Fruit fly (Drosophila melanogaster) whole organism, embryonic: ENCODE measurements around the gene Nelf-E.

Source experiments
- Atf-2 ChIP-seq: fragments of 200-800 bp; sonication (Bioruptor generic); optimal IDR thresholded peaks from 2 replicates; lab custom pipeline; 2016; ENCODE audit warnings: missing biosample characterization, missing genetic modification characterization
- CG11247 ChIP-seq: fragments of 200-800 bp; sonication (Bioruptor generic); IDR thresholded peaks from 2 replicates; pipeline ENCODE4 v1.3.6; 2022; ENCODE audit warnings: missing biosample characterization, missing genetic modification characterization
- CG12236 ChIP-seq: fragments of 200-800 bp; sonication (Bioruptor generic); optimal IDR thresholded peaks from 2 replicates; lab custom pipeline; 2016; ENCODE audit warnings: missing biosample characterization, missing genetic modification characterization
- CG13424 ChIP-seq: fragments of 200-800 bp; sonication (Bioruptor generic); optimal IDR thresholded peaks from 2 replicates; lab custom pipeline; 2019; ENCODE audit warnings: missing biosample characterization, mild to moderate bottlenecking, missing genetic modification characterization, moderate library complexity
- CG14050 ChIP-seq: fragments of 200-800 bp; sonication (Bioruptor generic); IDR thresholded peaks from 3 replicates; pipeline ENCODE4 v1.3.6; 2022; ENCODE audit warnings: missing biosample characterization, missing genetic modification characterization
- CG17361 ChIP-seq: fragments of 200-800 bp; sonication (Bioruptor generic); IDR thresholded peaks from 3 replicates; pipeline ENCODE4 v1.3.6; 2022; ENCODE audit warnings: missing biosample characterization, missing genetic modification characterization
- CG30020 ChIP-seq: fragments of 200-800 bp; optimal IDR thresholded peaks from 2 replicates; lab custom pipeline; 2019; ENCODE audit warnings: missing biosample characterization, mild to moderate bottlenecking, missing genetic modification characterization, moderate library complexity
- CG33213 ChIP-seq: fragments of 200-800 bp; sonication (Bioruptor generic); optimal IDR thresholded peaks from 3 replicates; lab custom pipeline; 2016; ENCODE audit warnings: missing biosample characterization, missing genetic modification characterization
- CG3847 ChIP-seq: fragments of 200-800 bp; sonication (Bioruptor generic); IDR thresholded peaks from 2 replicates; pipeline ENCODE4 v1.3.6; 2022; ENCODE audit warnings: missing biosample characterization, missing genetic modification characterization
- CG4707 ChIP-seq: fragments of 200-800 bp; sonication (Bioruptor generic); optimal IDR thresholded peaks from 2 replicates; lab custom pipeline; 2018; ENCODE audit warnings: missing biosample characterization, mild to moderate bottlenecking, missing genetic modification characterization, moderate library complexity
- CG7556 ChIP-seq: fragments of 200-800 bp; sonication (Bioruptor generic); optimal IDR thresholded peaks from 2 replicates; lab custom pipeline; 2017; ENCODE audit warnings: missing biosample characterization, mild to moderate bottlenecking, missing genetic modification characterization
- CG8765 ChIP-seq: fragments of 200-800 bp; sonication (Bioruptor generic); IDR thresholded peaks from 2 replicates; pipeline ENCODE4 v1.3.6; 2022; ENCODE audit warnings: missing biosample characterization, missing genetic modification characterization
- CG9437 ChIP-seq: fragments of 200-800 bp; sonication (Bioruptor generic); optimal IDR thresholded peaks from 2 replicates; lab custom pipeline; 2018; ENCODE audit warnings: missing biosample characterization, mild to moderate bottlenecking, missing genetic modification characterization
- CG9817 ChIP-seq: fragments of 200-800 bp; sonication (Bioruptor generic); optimal IDR thresholded peaks from 2 replicates; lab custom pipeline; 2018; ENCODE audit warnings: missing biosample characterization, mild to moderate bottlenecking, missing genetic modification characterization, moderate library complexity
- CoRest ChIP-seq: fragments of 200-800 bp; sonication (Bioruptor generic); optimal IDR thresholded peaks from 3 replicates; lab custom pipeline; 2018; ENCODE audit warnings: missing biosample characterization, mild to moderate bottlenecking, missing genetic modification characterization, moderate library complexity
- Dek ChIP-seq: fragments of 200-800 bp; sonication (Bioruptor generic); optimal IDR thresholded peaks from 3 replicates; lab custom pipeline; 2019; ENCODE audit warnings: missing biosample characterization, mild to moderate bottlenecking, missing genetic modification characterization, moderate library complexity
- Doc3 ChIP-seq: fragments of 200-800 bp; sonication (Bioruptor generic); IDR thresholded peaks from 3 replicates; pipeline ENCODE4 v1.3.6; 2022; ENCODE audit warnings: missing biosample characterization, missing genetic modification characterization; ENCODE audit not compliant: partially characterized antibody
- Ets65A ChIP-seq: fragments of 200-800 bp; sonication (Bioruptor generic); peaks from one replicate; lab custom pipeline; 2016; ENCODE audit warnings: missing biosample characterization, missing genetic modification characterization
- Hand ChIP-seq: fragments of 200-800 bp; sonication (Bioruptor generic); optimal IDR thresholded peaks from 2 replicates; lab custom pipeline; 2017; ENCODE audit warnings: mild to moderate bottlenecking, missing biosample characterization, missing genetic modification reagents, missing genetic modification characterization
- Hmr ChIP-seq: fragments of 200-800 bp; sonication (Bioruptor generic); optimal IDR thresholded peaks from 3 replicates; lab custom pipeline; 2017; ENCODE audit warnings: mild to moderate bottlenecking, missing biosample characterization, missing genetic modification reagents, missing genetic modification characterization
- Mes4 ChIP-seq: fragments of 200-800 bp; sonication (Bioruptor generic); optimal IDR thresholded peaks from 2 replicates; lab custom pipeline; 2016; ENCODE audit warnings: missing biosample characterization, missing genetic modification characterization
- Mrtf ChIP-seq: fragments of 200-800 bp; sonication (Bioruptor generic); IDR thresholded peaks from 3 replicates; pipeline ENCODE4 v1.3.6; 2022; ENCODE audit warnings: missing biosample characterization, missing genetic modification characterization
- Pdp1 ChIP-seq, 2 experiments: fragments of 200-800 bp; sonication (Bioruptor generic); optimal IDR thresholded peaks; 3 replicates each; lab custom pipeline; 2016; ENCODE audit warnings: missing biosample characterization in 2 of 2, missing genetic modification characterization in 2 of 2, mild to moderate bottlenecking in 1 of 2, moderate library complexity in 1 of 2
- Ptx1 ChIP-seq: fragments of 200-800 bp; sonication (Bioruptor generic); IDR thresholded peaks from 2 replicates; pipeline ENCODE4 v1.3.6; 2022; ENCODE audit warnings: missing biosample characterization, missing genetic modification characterization
- Six4 ChIP-seq: fragments of 200-800 bp; sonication (Bioruptor generic); optimal IDR thresholded peaks from 2 replicates; lab custom pipeline; 2016; ENCODE audit warnings: missing biosample characterization, missing genetic modification characterization
- Xbp1 ChIP-seq: fragments of 200-800 bp; sonication (Bioruptor generic); optimal IDR thresholded peaks from 3 replicates; lab custom pipeline; 2016; ENCODE audit warnings: missing biosample characterization, mild to moderate bottlenecking, missing genetic modification characterization
- ap ChIP-seq: fragments of 200-800 bp; sonication (Bioruptor generic); IDR thresholded peaks from 2 replicates; pipeline ENCODE4 v1.3.6; 2022; ENCODE audit warnings: missing biosample characterization, missing genetic modification characterization
- ara ChIP-seq: fragments of 200-800 bp; sonication (Bioruptor generic); IDR thresholded peaks from 2 replicates; pipeline ENCODE4 v1.3.6; 2022; ENCODE audit warnings: missing biosample characterization, missing genetic modification characterization
- cg ChIP-seq: fragments of 200-800 bp; sonication (Bioruptor generic); optimal IDR thresholded peaks from 3 replicates; lab custom pipeline; 2019; ENCODE audit warnings: missing biosample characterization, mild to moderate bottlenecking, missing genetic modification characterization, moderate library complexity
- crol ChIP-seq: fragments of 200-800 bp; sonication (Bioruptor generic); IDR thresholded peaks from 2 replicates; pipeline ENCODE4 v1.3.6; 2022; ENCODE audit warnings: missing biosample characterization, missing genetic modification characterization
- dimm ChIP-seq: fragments of 200-800 bp; sonication (Bioruptor generic); IDR thresholded peaks from 2 replicates; pipeline ENCODE4 v1.3.6; 2022; ENCODE audit warnings: missing biosample characterization, missing genetic modification characterization
- fd3F ChIP-seq: fragments of 200-800 bp; sonication (Bioruptor generic); optimal IDR thresholded peaks from 2 replicates; lab custom pipeline; 2018; ENCODE audit warnings: missing biosample characterization, mild to moderate bottlenecking, missing genetic modification characterization, moderate library complexity
- gsb-n ChIP-seq: fragments of 200-800 bp; sonication (Bioruptor generic); optimal IDR thresholded peaks from 3 replicates; lab custom pipeline; 2018; ENCODE audit warnings: missing biosample characterization, mild to moderate bottlenecking, missing genetic modification characterization
- luna ChIP-seq: fragments of 200-800 bp; sonication (Bioruptor generic); optimal IDR thresholded peaks from 2 replicates; lab custom pipeline; 2016; ENCODE audit warnings: missing biosample characterization, missing genetic modification characterization
- pb ChIP-seq: fragments of 200-800 bp; sonication (Bioruptor generic); optimal IDR thresholded peaks from 3 replicates; lab custom pipeline; 2016; ENCODE audit warnings: missing biosample characterization, missing genetic modification characterization
- pfk ChIP-seq: fragments of 200-800 bp; sonication (Bioruptor generic); optimal IDR thresholded peaks from 2 replicates; lab custom pipeline; 2018; ENCODE audit warnings: missing biosample characterization, mild to moderate bottlenecking, missing genetic modification characterization, moderate library complexity
- pho ChIP-seq: fragments of 200-800 bp; sonication (Bioruptor generic); optimal IDR thresholded peaks from 2 replicates; lab custom pipeline; 2016; ENCODE audit warnings: missing biosample characterization, missing genetic modification characterization
- pros ChIP-seq: fragments of 200-800 bp; sonication (Bioruptor generic); optimal IDR thresholded peaks from 3 replicates; lab custom pipeline; 2019; ENCODE audit warnings: missing biosample characterization, mild to moderate bottlenecking, missing genetic modification characterization, moderate library complexity
- ranshi ChIP-seq: fragments of 200-800 bp; sonication (Bioruptor generic); IDR thresholded peaks from 2 replicates; pipeline ENCODE4 v1.3.6; 2022; ENCODE audit warnings: missing biosample characterization, missing genetic modification characterization
- salm ChIP-seq: fragments of 200-800 bp; sonication (Bioruptor generic); optimal IDR thresholded peaks from 2 replicates; lab custom pipeline; 2018; ENCODE audit warnings: missing biosample characterization, mild to moderate bottlenecking, missing genetic modification characterization
- stc ChIP-seq: fragments of 200-800 bp; sonication (Bioruptor generic); IDR thresholded peaks from 2 replicates; pipeline ENCODE4 v1.3.6; 2022; ENCODE audit warnings: missing biosample characterization, missing genetic modification characterization
- sug ChIP-seq: fragments of 200-800 bp; optimal IDR thresholded peaks from 2 replicates; lab custom pipeline; 2019; ENCODE audit warnings: missing biosample characterization, mild to moderate bottlenecking, missing genetic modification characterization, moderate library complexity
- toy ChIP-seq: fragments of 200-800 bp; sonication (Bioruptor generic); IDR thresholded peaks from 2 replicates; pipeline ENCODE4 v1.3.6; 2022; ENCODE audit warnings: missing biosample characterization, missing genetic modification characterization
- zen2 ChIP-seq: fragments of 200-800 bp; sonication (Bioruptor generic); IDR thresholded peaks from 3 replicates; pipeline ENCODE4 v1.3.6; 2022; ENCODE audit warnings: missing biosample characterization, missing genetic modification characterization; ENCODE audit not compliant: partially characterized antibody
- zfh2 ChIP-seq: fragments of 200-800 bp; sonication (Bioruptor generic); optimal IDR thresholded peaks from 2 replicates; lab custom pipeline; 2016; ENCODE audit warnings: missing biosample characterization, missing genetic modification characterization

Nelf-E gene

DNA sequence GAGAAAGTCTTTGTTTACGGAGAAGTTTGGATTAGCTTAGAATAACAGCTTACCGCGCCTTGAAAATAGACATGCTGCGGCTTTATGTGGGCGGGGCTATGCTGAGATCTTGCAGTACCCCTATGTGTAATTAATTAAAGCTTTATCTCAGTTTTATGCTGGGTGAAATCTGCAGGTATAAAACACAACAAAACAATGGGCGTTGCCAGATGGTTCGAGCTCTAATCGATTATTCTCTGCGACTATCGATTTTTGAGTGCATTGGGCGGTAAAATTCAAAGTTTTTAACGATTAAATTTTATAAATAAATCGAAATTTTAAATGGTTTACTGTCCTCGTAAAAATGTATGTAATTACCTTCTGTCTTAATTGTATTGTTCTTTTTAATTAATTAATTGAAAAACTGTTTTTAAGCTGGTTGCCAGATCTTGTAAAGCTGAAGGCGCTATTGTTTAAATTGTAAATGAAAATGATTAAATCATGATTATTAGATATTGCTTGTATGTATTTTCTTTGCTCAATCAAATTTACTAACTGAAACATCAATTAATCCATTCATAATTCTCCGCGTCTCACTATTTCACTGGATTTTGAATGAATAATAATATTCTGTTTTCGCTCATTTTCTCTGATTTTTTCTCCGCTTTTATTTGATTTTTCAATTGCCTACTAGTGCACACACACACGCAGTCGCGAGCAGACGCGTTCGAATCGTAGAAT is 23.2 kb upstream of the Nelf-E start, which contains the start of the genes GAPsec and Zasp66 (continued):
- TF ChIP-seq dimm (GFP tag; lab: Robert Waterston, UW) = no peak

DNA sequence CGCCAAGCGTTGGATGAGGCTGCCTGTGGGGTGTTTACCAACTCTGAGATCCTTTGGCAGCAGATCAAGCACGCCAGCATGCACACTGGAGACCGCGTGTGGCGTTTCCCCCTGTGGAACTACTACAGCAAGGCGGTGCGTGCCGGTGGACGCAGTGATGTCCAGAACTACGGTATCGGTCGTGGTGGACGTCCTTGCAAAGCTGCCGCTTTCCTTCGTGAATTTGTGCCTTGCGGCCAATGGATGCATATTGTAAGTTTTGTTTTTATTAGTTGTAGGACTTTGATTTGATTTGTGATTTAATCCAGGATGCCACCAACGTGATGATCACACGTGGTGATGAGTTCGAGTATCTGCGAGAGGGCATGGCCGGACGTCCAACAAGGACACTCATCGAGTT is 20.8 kb upstream of the Nelf-E start:
- no peak for TF ChIP-seq pb
- TF ChIP-seq cg (GFP tag; lab: Kevin White, UChicago) = no peak
- no peak for TF ChIP-seq CG7556 (GFP tag; lab: Kevin White, UChicago)
- no peak for TF ChIP-seq Xbp1
- TF ChIP-seq Ets65A (GFP tag; lab: Kevin White, UChicago) = peak; percentile 90
- TF ChIP-seq zen2 = 0 out of 3 replicates have a peak, but pooled peaks have one; percentile 9
- no peak for TF ChIP-seq CG17361 (GFP tag; lab: Robert Waterston, UW)
- TF ChIP-seq gsb-n (tag; lab: Kevin White, UChicago) = no peak

DNA sequence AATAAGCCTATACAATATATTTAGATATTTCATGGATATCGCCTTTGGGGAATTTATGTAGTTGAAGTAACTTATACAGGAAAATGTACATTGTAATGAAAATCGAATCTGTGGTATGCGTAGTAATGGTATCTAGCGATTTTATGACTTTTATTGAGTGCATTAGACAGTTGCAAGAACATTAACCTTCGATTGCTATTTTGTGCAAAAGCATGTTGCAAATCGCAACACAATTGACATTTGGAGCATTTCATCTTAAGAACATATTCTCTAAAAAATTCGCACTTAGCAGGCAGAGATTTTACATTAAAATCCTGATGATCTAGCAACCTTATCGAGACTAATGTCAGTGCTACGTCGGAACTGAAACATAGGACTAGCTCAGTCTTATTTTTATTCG is 18.9 kb upstream of the Nelf-E start, which contains the start of gene S-Lap2:
S-Lap2 (plus strand) TSS at position 301 of the 400 bp plus-strand sequence.
- TF ChIP-seq ranshi (GFP tag; lab: Robert Waterston, UW) = no peak
- no peak for TF ChIP-seq Mes4 (GFP tag; lab: Kevin White, UChicago)
- no peak for TF ChIP-seq Six4
- no peak for TF ChIP-seq ara
- no peak for TF ChIP-seq CG33213
- no peak for TF ChIP-seq Hmr (GFP tag; lab: Kevin White, UChicago)
- TF ChIP-seq CG12236 (GFP tag; lab: Kevin White, UChicago) = no peak
- no peak for TF ChIP-seq fd3F
- no peak for TF ChIP-seq pros
- TF ChIP-seq luna = no peak
- no peak for TF ChIP-seq sug (tag; lab: Kevin White, UChicago)
- no peak for TF ChIP-seq stc (GFP tag; lab: Robert Waterston, UW)
- TF ChIP-seq CG9437 = no peak
- TF ChIP-seq Hand (GFP tag; lab: Kevin White, UChicago) = no peak
- TF ChIP-seq ap (GFP tag; lab: Robert Waterston, UW) = no peak
- TF ChIP-seq CG9817 (tag; lab: Kevin White, UChicago) = no peak
- TF ChIP-seq, all 482 proteins: peak for 0

DNA sequence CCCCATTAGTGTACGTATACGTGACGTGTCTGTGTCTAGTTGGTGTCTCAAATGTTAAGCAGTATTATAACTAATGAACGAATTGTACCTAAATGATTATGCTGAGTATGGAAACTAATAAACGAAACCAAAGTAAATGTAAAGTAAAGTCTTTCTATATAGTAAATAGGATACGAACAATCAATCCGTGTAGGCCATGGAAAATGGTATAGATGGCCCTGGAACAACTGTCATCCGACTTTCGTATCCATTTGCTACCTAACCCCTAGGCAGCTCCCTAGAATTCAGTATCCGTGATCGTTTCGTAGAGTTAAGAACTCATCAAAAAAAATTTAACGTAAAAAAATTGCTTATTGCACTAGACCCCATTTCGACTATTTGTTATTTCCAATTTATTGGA is 16.3 kb upstream of the Nelf-E start, which contains the start of gene S-Lap1:
S-Lap1 (plus strand) TSS at position 301 of the 400 bp plus-strand sequence.
- TF ChIP-seq pho (no peak), Atf-2 (no peak), CG14050 (no peak), Mrtf (GFP tag; lab: Robert Waterston, UW) (no peak), Dek (tag; lab: Kevin White, UChicago) (no peak), CG13424 (tag; lab: Kevin White, UChicago) (no peak), CG30020 (tag; lab: Kevin White, UChicago) (no peak), pfk (no peak), Doc3 (no peak), toy (GFP tag; lab: Robert Waterston, UW) (no peak), CG8765 (GFP tag; lab: Robert Waterston, UW) (no peak), CG3847 (GFP tag; lab: Robert Waterston, UW) (no peak), CoRest (tag; lab: Kevin White, UChicago) (no peak), Pdp1 (GFP tag; optimal IDR thresholded peaks at IDR 0.05; lab: Kevin White, UChicago) (no peak), salm (no peak), zfh2 (GFP tag; lab: Kevin White, UChicago) (no peak), crol (GFP tag; lab: Robert Waterston, UW) (no peak), CG4707 (GFP tag; lab: Kevin White, UChicago) (no peak), CG11247 (GFP tag; lab: Robert Waterston, UW) (no peak), Ptx1 (GFP tag; lab: Robert Waterston, UW) (no peak)
